Fruit fly (Drosophila melanogaster): Measurements from ENCODE around the gene CG9967.

- peak; percentile 86 for TF ChIP-seq tj (GFP tag; optimal IDR thresholded peaks at IDR 0.05)
- peak; percentile 83 for TF ChIP-seq pad (GFP tag; optimal IDR thresholded peaks at IDR 0.05)
- peak; percentile 90 for TF ChIP-seq ovo (GFP tag; optimal IDR thresholded peaks at IDR 0.05)
- TF ChIP-seq toe (GFP tag; optimal IDR thresholded peaks at IDR 0.05): peak; percentile 88
- peak; percentile 97 for TF ChIP-seq CG7101 (tag; optimal IDR thresholded peaks at IDR 0.05)
- peak; percentile 87 for TF ChIP-seq CG5204 (GFP tag; optimal IDR thresholded peaks at IDR 0.05)
- TF ChIP-seq Hr96 (GFP tag; optimal IDR thresholded peaks at IDR 0.05): peak; percentile 83
- peak; percentile 79 for TF ChIP-seq Mnt (GFP tag; optimal IDR thresholded peaks at IDR 0.05)
- TF ChIP-seq CG33017 (tag; optimal IDR thresholded peaks at IDR 0.05): peak; percentile 98
- peak; percentile 96 for TF ChIP-seq kay (GFP tag; ENCODE audit: borderline replicate concordance)
- peak; percentile 95 for TF ChIP-seq CG14711 (tag; optimal IDR thresholded peaks at IDR 0.05)
Measured at dm6 chr2L:2363626-2364147, 6.5 kb upstream of the CG9967 start.
